Worm (Caenorhabditis elegans) whole organism, L1 larva: ENCODE data around the gene K07C5.13.

Experiments
- aha-1 ChIP-seq: fragments of 150-350 bp; optimal IDR thresholded peaks from 2 replicates; lab custom pipeline; 2014; ENCODE audit warnings: missing biosample characterization, missing genetic modification characterization
- ces-1 ChIP-seq: fragments of 150-350 bp; optimal IDR thresholded peaks from 2 replicates; lab custom pipeline; 2014; ENCODE audit warnings: missing biosample characterization, missing genetic modification reagents, missing genetic modification characterization
- fkh-10 ChIP-seq: sonication (generic microtip); optimal IDR thresholded peaks from 2 replicates; lab custom pipeline; 2017; ENCODE audit warnings: missing biosample characterization, missing genetic modification reagents, missing genetic modification characterization
- fos-1 ChIP-seq: fragments of 150-350 bp; optimal IDR thresholded peaks from 2 replicates; lab custom pipeline; 2014; ENCODE audit warnings: missing biosample characterization, missing genetic modification characterization
- nhr-77 ChIP-seq: fragments of 150-350 bp; optimal IDR thresholded peaks from 2 replicates; lab custom pipeline; 2014; ENCODE audit warnings: missing biosample characterization, missing genetic modification characterization
- rnt-1 ChIP-seq: sonication (generic microtip); optimal IDR thresholded peaks from 2 replicates; lab custom pipeline; 2016; ENCODE audit warnings: mild to moderate bottlenecking, missing genetic modification characterization, moderate library complexity, missing compliant biosample characterization
- skn-1 ChIP-seq: fragments of 150-350 bp; optimal IDR thresholded peaks from 2 replicates; lab custom pipeline; 2014; ENCODE audit warnings: missing biosample characterization, missing genetic modification characterization
- unc-62 ChIP-seq: fragments of 150-350 bp; optimal IDR thresholded peaks from 2 replicates; lab custom pipeline; 2014; ENCODE audit warnings: missing biosample characterization, missing genetic modification reagents, missing genetic modification characterization
- ztf-11 ChIP-seq, 2 experiments: sonication (generic microtip); optimal IDR thresholded peaks; 2 replicates each; lab custom pipeline; 2016 to 2017; ENCODE audit warnings: missing genetic modification characterization in 2 of 2, missing biosample characterization in 1 of 2, missing compliant biosample characterization in 1 of 2

DNA sequence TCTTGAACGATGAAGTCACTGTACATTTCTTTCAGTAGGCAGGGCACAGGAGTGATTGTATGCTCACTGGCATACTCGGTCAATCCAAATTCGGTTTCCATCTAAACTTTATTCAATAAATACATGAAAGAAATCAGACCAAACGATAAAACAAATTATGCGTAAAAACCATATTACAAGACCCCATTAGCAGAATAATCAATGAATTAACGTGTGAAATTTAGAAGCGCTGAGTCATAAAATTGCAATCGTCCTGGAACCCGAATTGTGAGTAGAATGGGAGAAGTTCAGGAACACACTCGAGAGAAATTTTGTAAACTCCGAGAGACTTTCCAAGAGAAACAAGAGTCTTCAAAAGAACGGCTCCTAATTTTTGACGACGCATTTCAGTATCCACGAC, 22.4 kb upstream of the K07C5.13 start, which contains the start of gene B0024.11:
- TF ChIP-seq fkh-10 (GFP tag; lab: Kevin White, UChicago) (no peak), ztf-11 (tag; optimal IDR thresholded peaks at IDR 0.05; lab: Kevin White, UChicago) (no peak), aha-1 (tag; lab: Kevin White, UChicago) (no peak), fos-1 (no peak), ces-1 (no peak), skn-1 (tag; lab: Kevin White, UChicago) (no peak), rnt-1 (tag; lab: Kevin White, UChicago) (no peak), unc-62 (GFP tag; lab: Kevin White, UChicago) (no peak), nhr-77 (tag; lab: Kevin White, UChicago) (no peak)
